Worm (Caenorhabditis elegans): ENCODE data around the gene ZK546.19.
"Not testable (repeated sequence)": the region's sequence is repeated elsewhere in the genome, so short reads cannot be mapped to it uniquely, and the experiment has no call there.

ZK546.19 gene

ce11 chrII:4941541-4942206, at the start of gene ZK546.19:
Gene ZK546.19 (plus strand): TSS chrII:4941726.
- TF ChIP-seq tbx-37 (GFP tag; conservative IDR thresholded peaks at IDR 0.05) (no peak), sea-1 (GFP tag; conservative IDR thresholded peaks at IDR 0.05) (no peak), flt-1 (GFP tag; IDR thresholded peaks at IDR 0.05) (no peak), B0310.2 (tag; optimal IDR thresholded peaks at IDR 0.05) (no peak)

- TF ChIP-seq tra-4 (tag; optimal IDR thresholded peaks at IDR 0.05) (no peak), F13C5.2 (tag; optimal IDR thresholded peaks at IDR 0.05) (no peak), scrt-1 (GFP tag; IDR thresholded peaks at IDR 0.05) (no peak), B0310.2 (tag; optimal IDR thresholded peaks at IDR 0.05) (no peak), tbx-11 (GFP tag; IDR thresholded peaks at IDR 0.05) (no peak), tbx-37 (GFP tag; conservative IDR thresholded peaks at IDR 0.05) (no peak), ceh-36 (tag; optimal IDR thresholded peaks at IDR 0.05) (no peak), hmbx-1 (tag; optimal IDR thresholded peaks at IDR 0.05) (no peak), hnd-1 (tag; optimal IDR thresholded peaks at IDR 0.05) (no peak), flt-1 (GFP tag; IDR thresholded peaks at IDR 0.05) (no peak), pes-1 (GFP tag; IDR thresholded peaks at IDR 0.05) (no peak), sea-1 (GFP tag; conservative IDR thresholded peaks at IDR 0.05) (no peak)
These were observed 48.9 kb upstream of the ZK546.19 start, which contains the start of gene msp-33 for ce11 chrII:4892594-4892993. Gene msp-33 (minus strand): TSS chrII:4892694.

- not testable (repeated sequence) for TF ChIP-seq F13C5.2, ets-7, B0310.2 (tag; optimal IDR thresholded peaks at IDR 0.05)
These were observed 43.0 kb upstream of the ZK546.19 start, which contains the start of gene msp-32 for ce11 chrII:4898529-4898928. Gene msp-32 (plus strand): TSS chrII:4898829.

- no peak for TF ChIP-seq tra-4 (tag; optimal IDR thresholded peaks at IDR 0.05)
- no peak for TF ChIP-seq flt-1 (GFP tag; IDR thresholded peaks at IDR 0.05)
- no peak for TF ChIP-seq aly-1 (tag; optimal IDR thresholded peaks at IDR 0.05)
- TF ChIP-seq ets-7 (tag; optimal IDR thresholded peaks at IDR 0.05) = no peak
- no peak for TF ChIP-seq ama-1 (optimal IDR thresholded peaks at IDR 0.05)
These were observed 39.5 kb upstream of the ZK546.19 start, which contains the start of gene R05F9.9 for ce11 chrII:4902035-4902434. Gene R05F9.9 (minus strand): TSS chrII:4902100.

ce11 chrII:4903696-4904095, 37.8 kb upstream of the ZK546.19 start, which contains the start of gene sgt-1:
Gene sgt-1 (minus strand): TSS chrII:4903796.
- TF ChIP-seq tbx-11 (GFP tag; IDR thresholded peaks at IDR 0.05); pes-1 (GFP tag; IDR thresholded peaks at IDR 0.05); hmbx-1 (tag; optimal IDR thresholded peaks at IDR 0.05): not testable (repeated sequence)

ce11 chrII:4904277-4904676, 37.2 kb upstream of the ZK546.19 start:
- peak; percentile 3 for TF ChIP-seq F13C5.2 (tag; optimal IDR thresholded peaks at IDR 0.05)
- no peak for TF ChIP-seq flt-1 (GFP tag; IDR thresholded peaks at IDR 0.05)

- TF ChIP-seq ets-7 (tag; optimal IDR thresholded peaks at IDR 0.05) (no peak), ceh-36 (tag; optimal IDR thresholded peaks at IDR 0.05) (no peak), tra-4 (tag; optimal IDR thresholded peaks at IDR 0.05) (no peak), tbx-11 (GFP tag; IDR thresholded peaks at IDR 0.05) (no peak), ama-1 (optimal IDR thresholded peaks at IDR 0.05) (no peak), ceh-13 (GFP tag; optimal IDR thresholded peaks at IDR 0.05) (no peak), F13C5.2 (tag; optimal IDR thresholded peaks at IDR 0.05) (no peak), hmg-4 (GFP tag; optimal IDR thresholded peaks at IDR 0.05) (no peak), flt-1 (GFP tag; IDR thresholded peaks at IDR 0.05) (no peak), tbx-37 (GFP tag; conservative IDR thresholded peaks at IDR 0.05) (no peak)
These were observed 36.7 kb upstream of the ZK546.19 start, which contains the start of gene btbd-10 for ce11 chrII:4904778-4905177. Gene btbd-10 (plus strand): TSS chrII:4905008.

- TF ChIP-seq F13C5.2 (tag; optimal IDR thresholded peaks at IDR 0.05) (no peak), ets-7 (tag; optimal IDR thresholded peaks at IDR 0.05) (no peak), B0310.2 (tag; optimal IDR thresholded peaks at IDR 0.05) (no peak), tbx-37 (GFP tag; conservative IDR thresholded peaks at IDR 0.05) (no peak), tbx-11 (GFP tag; IDR thresholded peaks at IDR 0.05) (no peak), hnd-1 (tag; optimal IDR thresholded peaks at IDR 0.05) (no peak)
These were observed 36.2 kb upstream of the ZK546.19 start for ce11 chrII:4905331-4905730.

- TF ChIP-seq tbx-37 (GFP tag; conservative IDR thresholded peaks at IDR 0.05) (no peak), ceh-36 (tag; optimal IDR thresholded peaks at IDR 0.05) (no peak), hmbx-1 (tag; optimal IDR thresholded peaks at IDR 0.05) (no peak), ama-1 (optimal IDR thresholded peaks at IDR 0.05) (no peak), sea-1 (GFP tag; conservative IDR thresholded peaks at IDR 0.05) (no peak), F13C5.2 (tag; optimal IDR thresholded peaks at IDR 0.05) (no peak)
These were observed 35.6 kb upstream of the ZK546.19 start for ce11 chrII:4905883-4906282.
